Fruit fly (Drosophila melanogaster) whole organism, wandering third instar larva: ENCODE measurements around the gene SH3PX1.

Experiments
- Mio ChIP-seq: sonication (Bioruptor generic); optimal IDR thresholded peaks from 2 replicates; lab custom pipeline; 2016; ENCODE audit warnings: missing biosample characterization, missing genetic modification characterization
- OdsH ChIP-seq: fragments of 200-800 bp; sonication (Bioruptor generic); optimal IDR thresholded peaks from 2 replicates; lab custom pipeline; 2016; ENCODE audit warnings: missing biosample characterization, mild to moderate bottlenecking, missing genetic modification characterization

dm6 chr3L:9677260-9677659 is 36.4 kb downstream of the SH3PX1 start:
- no peak for TF ChIP-seq OdsH (GFP tag; lab: Kevin White, UChicago)
- no peak for TF ChIP-seq Mio (GFP tag; lab: Kevin White, UChicago)
